Fruit fly (Drosophila melanogaster) whole organism, pupa: Measurements from ENCODE around the gene CG32544.

Experiments used
- CG12605 ChIP-seq: fragments of 200-800 bp; sonication (Bioruptor generic); IDR thresholded peaks from 2 replicates; pipeline ENCODE4 v1.3.6; 2022; ENCODE audit warnings: missing biosample characterization, missing genetic modification characterization
- CG13204 ChIP-seq: fragments of 200-800 bp; sonication (Bioruptor generic); optimal IDR thresholded peaks from 2 replicates; lab custom pipeline; 2018; ENCODE audit warnings: missing biosample characterization, mild to moderate bottlenecking, missing genetic modification characterization, moderate library complexity
- CG14655 ChIP-seq: fragments of 200-800 bp; sonication (Bioruptor generic); optimal IDR thresholded peaks from 3 replicates; lab custom pipeline; 2017; ENCODE audit warnings: mild to moderate bottlenecking, missing biosample characterization, missing genetic modification reagents, missing genetic modification characterization
- CG17806 ChIP-seq: fragments of 200-800 bp; sonication (Bioruptor generic); optimal IDR thresholded peaks from 2 replicates; lab custom pipeline; 2018; ENCODE audit warnings: missing biosample characterization, mild to moderate bottlenecking, missing genetic modification characterization, moderate library complexity
- CG32121 ChIP-seq: fragments of 200-800 bp; sonication (Bioruptor generic); IDR thresholded peaks from 2 replicates; pipeline ENCODE4 v1.3.6; 2022; ENCODE audit warnings: missing biosample characterization, missing genetic modification characterization
- CG34367 ChIP-seq: fragments of 200-800 bp; sonication (Bioruptor generic); optimal IDR thresholded peaks from 2 replicates; lab custom pipeline; 2018; ENCODE audit warnings: missing biosample characterization, mild to moderate bottlenecking, missing genetic modification characterization
- CG8159 ChIP-seq: fragments of 200-800 bp; sonication (Bioruptor generic); optimal IDR thresholded peaks from 3 replicates; lab custom pipeline; 2018; ENCODE audit warnings: missing biosample characterization, mild to moderate bottlenecking, missing genetic modification characterization, moderate library complexity
- CG9948 ChIP-seq: fragments of 200-800 bp; sonication (Bioruptor generic); optimal IDR thresholded peaks from 2 replicates; lab custom pipeline; 2018; ENCODE audit warnings: missing biosample characterization, mild to moderate bottlenecking, missing genetic modification characterization, moderate library complexity
- EcR ChIP-seq: fragments of 200-800 bp; sonication (Bioruptor generic); optimal IDR thresholded peaks from 3 replicates; lab custom pipeline; 2019; ENCODE audit warnings: missing biosample characterization, missing genetic modification characterization, mild to moderate bottlenecking, moderate library complexity, missing genetic modification reagents
- Ets98B ChIP-seq: fragments of 200-800 bp; sonication (Bioruptor generic); IDR thresholded peaks from 2 replicates; pipeline ENCODE4 v1.3.6; 2022; ENCODE audit warnings: missing biosample characterization, missing genetic modification characterization
- Pif1A ChIP-seq: fragments of 200-800 bp; sonication (Bioruptor generic); optimal IDR thresholded peaks from 3 replicates; lab custom pipeline; 2016; ENCODE audit warnings: missing biosample characterization, missing genetic modification characterization
- Pif1B ChIP-seq: fragments of 200-800 bp; sonication (Bioruptor generic); optimal IDR thresholded peaks from 3 replicates; lab custom pipeline; 2016; ENCODE audit warnings: missing biosample characterization, missing genetic modification characterization
- Snoo ChIP-seq: fragments of 200-800 bp; sonication (Bioruptor generic); optimal IDR thresholded peaks from 3 replicates; lab custom pipeline; 2017; ENCODE audit warnings: missing biosample characterization, mild to moderate bottlenecking, missing genetic modification characterization, inconsistent platforms
- rn ChIP-seq: fragments of 200-800 bp; sonication (Bioruptor generic); IDR thresholded peaks from 2 replicates; pipeline ENCODE4 v1.3.6; 2022; ENCODE audit warnings: missing biosample characterization, missing genetic modification characterization

dm6 chrX:18849022-18849368 is 11.1 kb upstream of the CG32544 start:
- TF ChIP-seq Snoo (tag; lab: Kevin White, UChicago) (no peak), CG14655 (GFP tag; lab: Kevin White, UChicago) (no peak), CG9948 (tag; lab: Kevin White, UChicago) (no peak), CG12605 (GFP tag; lab: Robert Waterston, UW) (peak; percentile 19; the same call in 1 of the 2 replicates), Ets98B (GFP tag; lab: Robert Waterston, UW) (no peak), EcR (no peak), Pif1B (no peak), rn (no peak), Pif1A (GFP tag; lab: Kevin White, UChicago) (no peak), CG32121 (GFP tag; lab: Robert Waterston, UW) (no peak), CG34367 (tag; lab: Kevin White, UChicago) (no peak), CG17806 (tag; lab: Kevin White, UChicago) (no peak), CG8159 (tag; lab: Kevin White, UChicago) (no peak), CG13204 (GFP tag; lab: Kevin White, UChicago) (no peak)
